Fruit fly (Drosophila melanogaster) whole organism, adult: ENCODE measurements around the gene CG11417.

ENCODE experiments used
- CG12768 ChIP-seq: fragments of 200-800 bp; sonication (Bioruptor generic); optimal IDR thresholded peaks from 2 replicates; lab custom pipeline; 2017; ENCODE audit warnings: missing biosample characterization, missing genetic modification characterization, mild to moderate bottlenecking, moderate library complexity, missing genetic modification reagents
- CG14711 ChIP-seq: fragments of 200-800 bp; sonication (Bioruptor generic); optimal IDR thresholded peaks from 2 replicates; lab custom pipeline; 2018; ENCODE audit warnings: missing biosample characterization, mild to moderate bottlenecking, missing genetic modification characterization, moderate library complexity
- CG33017 ChIP-seq: fragments of 200-800 bp; sonication (Bioruptor generic); optimal IDR thresholded peaks from 2 replicates; lab custom pipeline; 2018; ENCODE audit warnings: missing biosample characterization, mild to moderate bottlenecking, missing genetic modification characterization, moderate library complexity
- CG7101 ChIP-seq: fragments of 200-800 bp; sonication (Bioruptor generic); optimal IDR thresholded peaks from 2 replicates; lab custom pipeline; 2018; ENCODE audit warnings: missing biosample characterization, mild to moderate bottlenecking, missing genetic modification characterization, moderate library complexity
- Clk ChIP-seq: fragments of 200-800 bp; sonication (Bioruptor generic); optimal IDR thresholded peaks from 2 replicates; lab custom pipeline; 2017; ENCODE audit warnings: missing biosample characterization, missing genetic modification characterization
- Crg-1 ChIP-seq: fragments of 200-800 bp; sonication (Bioruptor generic); optimal IDR thresholded peaks from 2 replicates; lab custom pipeline; 2016; ENCODE audit warnings: missing biosample characterization, missing genetic modification characterization
- Hr96 ChIP-seq: fragments of 200-800 bp; sonication (Bioruptor generic); optimal IDR thresholded peaks from 2 replicates; lab custom pipeline; 2016; ENCODE audit warnings: missing biosample characterization, missing genetic modification characterization
- cnc ChIP-seq, 2 experiments: fragments of >200 bp; optimal IDR thresholded peaks; 2 replicates each; lab custom pipeline; 2017
- kay ChIP-seq: fragments of 200-800 bp; sonication (Bioruptor generic); peaks from one replicate; lab custom pipeline; 2016; ENCODE audit warnings: missing biosample characterization, missing genetic modification characterization, borderline replicate concordance
- tj ChIP-seq: fragments of 200-800 bp; sonication (Bioruptor generic); optimal IDR thresholded peaks from 3 replicates; lab custom pipeline; 2017; ENCODE audit warnings: missing biosample characterization, mild to moderate bottlenecking, missing genetic modification characterization, moderate library complexity
- toe ChIP-seq: fragments of 200-800 bp; sonication (Bioruptor generic); optimal IDR thresholded peaks from 2 replicates; lab custom pipeline; 2016; ENCODE audit warnings: missing biosample characterization, missing genetic modification characterization

- TF ChIP-seq tj (no peak), CG12768 (no peak), Clk (GFP tag; lab: Kevin White, UChicago) (no peak), cnc (optimal IDR thresholded peaks at IDR 0.05; lab: Kevin White, UChicago) (no peak), kay (GFP tag; lab: Kevin White, UChicago) (no peak), Crg-1 (GFP tag; lab: Kevin White, UChicago) (no peak), CG33017 (tag; lab: Kevin White, UChicago) (no peak), CG7101 (no peak), Hr96 (no peak), CG14711 (no peak), toe (GFP tag; lab: Kevin White, UChicago) (no peak)
Observed at dm6 chrX:1321043-1321442, 32.8 kb upstream of the CG11417 start.
